Fruit fly (Drosophila melanogaster): ENCODE results near the gene CG13606.

Gene CG13606

DNA sequence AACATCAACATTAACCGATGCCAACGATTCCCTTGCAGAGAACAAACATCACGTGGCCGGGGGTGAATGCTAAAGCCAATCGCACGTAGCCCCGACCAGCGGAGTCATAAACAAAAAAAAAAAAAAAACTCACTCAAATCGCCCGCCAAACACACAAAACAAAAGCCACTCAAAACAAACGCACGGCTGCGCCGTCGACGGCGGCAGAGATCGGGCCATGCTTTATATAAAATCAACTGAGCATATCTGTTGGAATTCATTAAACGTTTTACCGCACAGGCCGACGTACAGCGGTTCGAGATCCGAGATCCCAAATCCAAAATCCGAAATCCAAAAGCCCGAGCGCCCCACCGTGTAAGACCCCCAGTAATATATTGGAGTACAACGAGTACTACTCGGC lies at the start of gene CG13606:
CG13606 (plus strand) TSS at position 250 of the 400 bp plus-strand sequence.
- TF ChIP-seq CG10274 (GFP tag; optimal IDR thresholded peaks at IDR 0.05) (no peak), E2f1 (GFP tag; IDR thresholded peaks at IDR 0.05) (no peak), Xrp1 (GFP tag; IDR thresholded peaks at IDR 0.05) (no peak), CG8924 (tag; optimal IDR thresholded peaks at IDR 0.05) (no peak), ara (GFP tag; IDR thresholded peaks at IDR 0.05) (no peak), cato (GFP tag; optimal IDR thresholded peaks at IDR 0.05; ENCODE audit: borderline replicate concordance) (no peak), CG32767 (GFP tag; IDR thresholded peaks at IDR 0.05) (no peak), crc (GFP tag; optimal IDR thresholded peaks at IDR 0.05) (no peak), ac (GFP tag; optimal IDR thresholded peaks at IDR 0.05) (no peak), Awh (GFP tag; IDR thresholded peaks at IDR 0.05) (no peak), CG32772 (GFP tag; IDR thresholded peaks at IDR 0.05) (no peak), mam (GFP tag; optimal IDR thresholded peaks at IDR 0.05) (no peak), CG10321 (GFP tag; IDR thresholded peaks at IDR 0.05) (no peak), CG17912 (GFP tag; optimal IDR thresholded peaks at IDR 0.05) (no peak), NFAT (GFP tag; IDR thresholded peaks at IDR 0.05) (no peak), bsh (GFP tag; optimal IDR thresholded peaks at IDR 0.05) (no peak), z (GFP tag; IDR thresholded peaks at IDR 0.05) (peak; percentile 94), hbn (GFP tag; IDR thresholded peaks at IDR 0.05; ENCODE audit: partially characterized antibody) (no peak), aop (GFP tag; IDR thresholded peaks at IDR 0.05) (no peak), sna (GFP tag; IDR thresholded peaks at IDR 0.05; ENCODE audit: partially characterized antibody) (0 out of 2 replicates have a peak, but pooled peaks have one; percentile 22), zen2 (GFP tag; IDR thresholded peaks at IDR 0.05; ENCODE audit: partially characterized antibody) (0 out of 3 replicates have a peak, but pooled peaks have one; percentile 43), wor (GFP tag; IDR thresholded peaks at IDR 0.05) (no peak), sqz (GFP tag; optimal IDR thresholded peaks at IDR 0.05) (peak; percentile 75), fd3F (GFP tag; optimal IDR thresholded peaks at IDR 0.05) (no peak), lab (GFP tag; optimal IDR thresholded peaks at IDR 0.05) (no peak), CG2116 (GFP tag; optimal IDR thresholded peaks at IDR 0.05) (no peak), Myb (GFP tag; optimal IDR thresholded peaks at IDR 0.05) (no peak), cwo (GFP tag; optimal IDR thresholded peaks at IDR 0.05) (no peak), Dip3 (GFP tag; optimal IDR thresholded peaks at IDR 0.05) (no peak), Sry-δ (GFP tag; optimal IDR thresholded peaks at IDR 0.05) (no peak), CG8290 (GFP tag; optimal IDR thresholded peaks at IDR 0.05) (no peak), CG8290 (tag; optimal IDR thresholded peaks at IDR 0.05) (no peak), C15 (GFP tag; IDR thresholded peaks at IDR 0.05) (no peak), CG16779 (GFP tag; IDR thresholded peaks at IDR 0.05) (no peak), pnt (GFP tag; optimal IDR thresholded peaks at IDR 0.05) (no peak), Abd-B (GFP tag; optimal IDR thresholded peaks at IDR 0.05) (no peak), zfh2 (GFP tag; optimal IDR thresholded peaks at IDR 0.05) (no peak), insv (GFP tag; optimal IDR thresholded peaks at IDR 0.05) (no peak), CG10431 (GFP tag; optimal IDR thresholded peaks at IDR 0.05) (no peak), unc-4 (GFP tag; IDR thresholded peaks at IDR 0.05; ENCODE audit: partially characterized antibody) (no peak), klu (GFP tag; IDR thresholded peaks at IDR 0.05) (no peak), bowl (GFP tag; IDR thresholded peaks at IDR 0.05) (no peak), Hr39 (optimal IDR thresholded peaks at IDR 0.05) (no peak), ham (GFP tag; IDR thresholded peaks at IDR 0.05) (no peak), cas (GFP tag; IDR thresholded peaks at IDR 0.05) (no peak), chinmo (GFP tag; IDR thresholded peaks at IDR 0.05; ENCODE audit: partially characterized antibody) (peak; percentile 19; the same call in 1 of the 4 replicates), wek (GFP tag; optimal IDR thresholded peaks at IDR 0.05) (no peak), sd (tag; optimal IDR thresholded peaks at IDR 0.05) (peak; percentile 52), pb (GFP tag; optimal IDR thresholded peaks at IDR 0.05) (no peak), CG2120 (GFP tag; optimal IDR thresholded peaks at IDR 0.05) (no peak), tll (GFP tag; optimal IDR thresholded peaks at IDR 0.05) (no peak), CG3281 (GFP tag; optimal IDR thresholded peaks at IDR 0.05) (no peak)

All from whole organism, embryonic.